Worm (Caenorhabditis elegans): Measurements from ENCODE around the gene srx-97.

ce11 chrII:3664470-3664869 is 4.7 kb downstream of the srx-97 start, which contains the start of gene F19B10.3:
- TF ChIP-seq him-1 (tag; optimal IDR thresholded peaks at IDR 0.05) (no peak), dao-5 (tag; optimal IDR thresholded peaks at IDR 0.05) (no peak), W03F9.2 (tag; optimal IDR thresholded peaks at IDR 0.05) (no peak)

Measured in whole organism, L4/young adult.